Worm (Caenorhabditis elegans) whole organism, L1 larva: ENCODE data around the gene ard-1.
A peak's percentile ranks its signal among the peaks of the same experiment; 100 is the strongest.

Experiments used
- C16A3.4 ChIP-seq: fragments of 150-350 bp; optimal IDR thresholded peaks from 2 replicates; lab custom pipeline; 2014; ENCODE audit warnings: missing biosample characterization, missing genetic modification characterization
- C34B4.2 ChIP-seq: sonication (generic microtip); optimal IDR thresholded peaks from 2 replicates; lab custom pipeline; 2017; ENCODE audit warnings: mild to moderate bottlenecking, missing genetic modification characterization, missing compliant biosample characterization
- Y116A8C.19 ChIP-seq: sonication (generic microtip); optimal IDR thresholded peaks from 2 replicates; lab custom pipeline; 2016; ENCODE audit warnings: missing compliant biosample characterization, missing genetic modification characterization, borderline replicate concordance
- aha-1 ChIP-seq: fragments of 150-350 bp; optimal IDR thresholded peaks from 2 replicates; lab custom pipeline; 2014; ENCODE audit warnings: missing biosample characterization, missing genetic modification characterization
- aly-2 ChIP-seq: fragments of 150-350 bp; optimal IDR thresholded peaks from 2 replicates; lab custom pipeline; 2014; ENCODE audit warnings: missing biosample characterization, missing genetic modification characterization
- ceh-8 ChIP-seq: fragments of 200-800 bp; sonication (Bioruptor generic); optimal IDR thresholded peaks from 2 replicates; lab custom pipeline; 2018; ENCODE audit warnings: mild to moderate bottlenecking, missing genetic modification characterization, moderate library complexity, missing compliant biosample characterization
- ceh-82 ChIP-seq, 3 experiments: fragments of 150-350 bp in 1 of 3; sonication (generic microtip) in 2 of 3; optimal IDR thresholded peaks; 2 replicates each; lab custom pipeline; 2014 to 2017; ENCODE audit warnings: missing biosample characterization in 3 of 3, missing genetic modification characterization in 3 of 3
- ceh-88 ChIP-seq: fragments of 200-800 bp; sonication (Bioruptor generic); IDR thresholded peaks from 2 replicates; pipeline ENCODE4 v1.3.6; 2022; ENCODE audit warnings: missing genetic modification characterization, missing compliant biosample characterization
- ces-1 ChIP-seq: fragments of 150-350 bp; optimal IDR thresholded peaks from 2 replicates; lab custom pipeline; 2014; ENCODE audit warnings: missing biosample characterization, missing genetic modification reagents, missing genetic modification characterization
- dpl-1 ChIP-seq, 3 experiments: fragments of 150-350 bp in 2 of 3; sonication (generic microtip) in 1 of 3; optimal IDR thresholded peaks; 2 replicates each; lab custom pipeline; 2014 to 2017; ENCODE audit warnings: missing biosample characterization in 3 of 3, missing genetic modification characterization in 3 of 3, missing genetic modification reagents in 3 of 3
- dsc-1 ChIP-seq: sonication (generic microtip); optimal IDR thresholded peaks from 2 replicates; lab custom pipeline; 2016; ENCODE audit warnings: mild to moderate bottlenecking, missing genetic modification characterization, missing compliant biosample characterization
- egl-27 ChIP-seq, 2 experiments: fragments of 150-350 bp in 1 of 2; sonication (generic microtip); optimal IDR thresholded peaks; 3 replicates each; lab custom pipeline; 2017 to 2018; ENCODE audit warnings: missing biosample characterization in 2 of 2, missing genetic modification characterization in 2 of 2, missing genetic modification reagents in 2 of 2
- elt-3 ChIP-seq, 6 experiments: fragments of 150-350 bp in 1 of 6; sonication (generic microtip); optimal IDR thresholded peaks; 2 replicates each; lab custom pipeline; 2017 to 2018; ENCODE audit warnings: missing biosample characterization in 6 of 6, missing genetic modification characterization in 6 of 6, inconsistent platforms in 1 of 6
- ets-5 ChIP-seq: fragments of 200-800 bp; sonication (Bioruptor generic); IDR thresholded peaks from 2 replicates; pipeline ENCODE4 v1.3.6; 2022; ENCODE audit warnings: missing genetic modification characterization, missing compliant biosample characterization
- fkh-10 ChIP-seq: sonication (generic microtip); optimal IDR thresholded peaks from 2 replicates; lab custom pipeline; 2017; ENCODE audit warnings: missing biosample characterization, missing genetic modification reagents, missing genetic modification characterization
- fkh-4 ChIP-seq: sonication (generic microtip); optimal IDR thresholded peaks from 2 replicates; lab custom pipeline; 2016; ENCODE audit warnings: missing compliant biosample characterization, missing genetic modification characterization, borderline replicate concordance
- fkh-8 ChIP-seq: sonication (generic microtip); optimal IDR thresholded peaks from 2 replicates; lab custom pipeline; 2016; ENCODE audit warnings: mild to moderate bottlenecking, missing genetic modification characterization, missing compliant biosample characterization
- fos-1 ChIP-seq: fragments of 150-350 bp; optimal IDR thresholded peaks from 2 replicates; lab custom pipeline; 2014; ENCODE audit warnings: missing biosample characterization, missing genetic modification characterization
- hlh-17 ChIP-seq: fragments of 200-800 bp; sonication (Bioruptor generic); optimal IDR thresholded peaks from 2 replicates; lab custom pipeline; 2018; ENCODE audit warnings: missing genetic modification characterization, mild to moderate bottlenecking, missing compliant biosample characterization, moderate library complexity, borderline replicate concordance
- isw-1 ChIP-seq: fragments of 200-800 bp; sonication (Bioruptor generic); IDR thresholded peaks from 2 replicates; pipeline ENCODE4 v1.3.6; 2022; ENCODE audit warnings: missing genetic modification characterization, missing compliant biosample characterization
- jun-1 ChIP-seq: fragments of 150-350 bp; optimal IDR thresholded peaks from 2 replicates; lab custom pipeline; 2014; ENCODE audit warnings: missing biosample characterization, missing genetic modification reagents, missing genetic modification characterization
- lin-14 ChIP-seq: fragments of 200-800 bp; sonication (Bioruptor generic); optimal IDR thresholded peaks from 2 replicates; lab custom pipeline; 2018; ENCODE audit warnings: mild to moderate bottlenecking, missing genetic modification characterization, moderate library complexity, missing compliant biosample characterization
- lin-15B ChIP-seq: fragments of 150-350 bp; sonication (generic microtip); optimal IDR thresholded peaks from 3 replicates; lab custom pipeline; 2014; ENCODE audit warnings: missing biosample characterization, missing genetic modification characterization
- lin-35 ChIP-seq, 2 experiments: fragments of 150-350 bp; optimal IDR thresholded peaks; 2 replicates each; lab custom pipeline; 2014; ENCODE audit warnings: missing biosample characterization in 2 of 2, missing genetic modification characterization in 2 of 2, missing genetic modification reagents in 2 of 2
- lir-3 ChIP-seq: sonication (generic microtip); optimal IDR thresholded peaks from 2 replicates; lab custom pipeline; 2016; ENCODE audit warnings: mild to moderate bottlenecking, missing genetic modification characterization, moderate library complexity, missing compliant biosample characterization; ENCODE audit not compliant: poor library complexity
- lsy-2 ChIP-seq, 2 experiments: fragments of 150-350 bp; optimal IDR thresholded peaks; 2 replicates each; lab custom pipeline; 2014; ENCODE audit warnings: missing biosample characterization in 2 of 2, missing genetic modification characterization in 2 of 2
- mdl-1 ChIP-seq, 2 experiments: fragments of 150-350 bp; optimal IDR thresholded peaks; 2 replicates each; lab custom pipeline; 2014 to 2017; ENCODE audit warnings: missing biosample characterization in 2 of 2, missing genetic modification characterization in 2 of 2, inconsistent platforms in 1 of 2
- mep-1 ChIP-seq: fragments of 150-350 bp; optimal IDR thresholded peaks from 2 replicates; lab custom pipeline; 2014; ENCODE audit warnings: missing biosample characterization, missing genetic modification characterization
- nhr-12 ChIP-seq: sonication (generic microtip); optimal IDR thresholded peaks from 2 replicates; lab custom pipeline; 2017; ENCODE audit warnings: missing biosample characterization, missing genetic modification characterization
- nhr-19 ChIP-seq: fragments of 200-800 bp; sonication (Bioruptor generic); conservative IDR thresholded peaks from 2 replicates; pipeline ENCODE4 v1.3.6; 2022; ENCODE audit warnings: missing genetic modification characterization, missing compliant biosample characterization
- nhr-20 ChIP-seq: sonication (generic microtip); optimal IDR thresholded peaks from 2 replicates; lab custom pipeline; 2016; ENCODE audit warnings: mild to moderate bottlenecking, missing genetic modification characterization, missing compliant biosample characterization
- nhr-71 ChIP-seq: sonication (generic microtip); optimal IDR thresholded peaks from 2 replicates; lab custom pipeline; 2016; ENCODE audit warnings: mild to moderate bottlenecking, missing genetic modification characterization, moderate library complexity, missing compliant biosample characterization
- nhr-77 ChIP-seq: fragments of 150-350 bp; optimal IDR thresholded peaks from 2 replicates; lab custom pipeline; 2014; ENCODE audit warnings: missing biosample characterization, missing genetic modification characterization
- nhr-85 ChIP-seq: sonication (generic microtip); peaks from one replicate; lab custom pipeline; 2016; ENCODE audit warnings: missing genetic modification characterization, inconsistent platforms, missing compliant biosample characterization
- nhr-90 ChIP-seq: sonication (generic microtip); optimal IDR thresholded peaks from 2 replicates; lab custom pipeline; 2016; ENCODE audit warnings: mild to moderate bottlenecking, missing genetic modification characterization, missing compliant biosample characterization; ENCODE audit not compliant: poor library complexity
- pag-3 ChIP-seq: sonication (generic microtip); optimal IDR thresholded peaks from 2 replicates; lab custom pipeline; 2017; ENCODE audit warnings: missing genetic modification characterization, mild to moderate bottlenecking, missing compliant biosample characterization, antibody characterized with exemption, borderline replicate concordance; ENCODE audit not compliant: insufficient read depth
- pqm-1 ChIP-seq: sonication (generic microtip); optimal IDR thresholded peaks from 3 replicates; lab custom pipeline; 2017; ENCODE audit warnings: missing biosample characterization, missing genetic modification characterization
- skn-1 ChIP-seq: fragments of 150-350 bp; optimal IDR thresholded peaks from 2 replicates; lab custom pipeline; 2014; ENCODE audit warnings: missing biosample characterization, missing genetic modification characterization
- snpc-4 ChIP-seq: fragments of 150-350 bp; optimal IDR thresholded peaks from 2 replicates; lab custom pipeline; 2014; ENCODE audit warnings: missing biosample characterization, missing genetic modification characterization
- snu-23 ChIP-seq: sonication (generic microtip); optimal IDR thresholded peaks from 2 replicates; lab custom pipeline; 2016; ENCODE audit warnings: missing genetic modification characterization, missing compliant biosample characterization
- swsn-7 ChIP-seq: sonication (generic microtip); optimal IDR thresholded peaks from 2 replicates; lab custom pipeline; 2016; ENCODE audit warnings: missing genetic modification characterization, missing compliant biosample characterization
- tlp-1 ChIP-seq: fragments of 150-350 bp; optimal IDR thresholded peaks from 2 replicates; lab custom pipeline; 2014; ENCODE audit warnings: missing biosample characterization, missing genetic modification characterization
- unc-130 ChIP-seq: fragments of 150-350 bp; optimal IDR thresholded peaks from 2 replicates; lab custom pipeline; 2017; ENCODE audit warnings: missing biosample characterization, missing genetic modification characterization, inconsistent platforms
- unc-30 ChIP-seq: sonication (generic microtip); optimal IDR thresholded peaks from 2 replicates; lab custom pipeline; 2017; ENCODE audit warnings: missing biosample characterization, missing genetic modification characterization
- unc-86 ChIP-seq: sonication (generic microtip); optimal IDR thresholded peaks from 2 replicates; lab custom pipeline; 2016; ENCODE audit warnings: missing genetic modification characterization, missing compliant biosample characterization
- zag-1 ChIP-seq: fragments of 150-350 bp; optimal IDR thresholded peaks from 2 replicates; lab custom pipeline; 2014; ENCODE audit warnings: missing biosample characterization, missing genetic modification characterization
- ztf-11 ChIP-seq, 2 experiments: sonication (generic microtip); optimal IDR thresholded peaks; 2 replicates each; lab custom pipeline; 2016 to 2017; ENCODE audit warnings: missing genetic modification characterization in 2 of 2, missing biosample characterization in 1 of 2, missing compliant biosample characterization in 1 of 2

ard-1 gene

DNA sequence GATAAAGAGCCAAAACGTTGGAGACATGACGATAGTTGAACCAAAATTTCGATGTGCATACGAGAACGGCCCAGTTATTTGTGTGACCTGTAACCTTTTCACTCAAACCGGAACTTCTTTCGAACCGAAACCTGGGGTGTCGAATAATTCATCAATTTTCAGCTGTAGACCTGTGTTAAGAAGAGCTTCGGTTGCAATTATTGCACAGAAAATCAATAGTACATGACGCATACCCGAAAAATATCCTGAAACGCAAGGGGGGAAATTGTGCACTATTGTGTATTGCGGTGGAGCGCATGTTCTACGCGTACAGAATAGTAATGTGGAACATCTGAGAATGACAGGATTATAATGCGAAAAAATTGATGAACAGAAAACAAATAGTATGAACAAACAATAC, 21.3 kb upstream of the ard-1 start, which contains the start of gene pigk-1:
Gene pigk-1 (minus strand): TSS at position 248 of the 400 bp plus-strand sequence.
- TF ChIP-seq jun-1 (tag; lab: Kevin White, UChicago) (no peak), aha-1 (tag; lab: Kevin White, UChicago) (no peak), nhr-85 (tag; lab: Kevin White, UChicago) (no peak), hlh-17 (GFP tag; lab: Kevin White, UChicago) (no peak), aly-2 (tag; lab: Kevin White, UChicago) (peak; percentile 7), fkh-10 (no peak), egl-27 (tag; optimal IDR thresholded peaks at IDR 0.05; lab: Kevin White, UChicago) (no peak), nhr-71 (tag; lab: Kevin White, UChicago) (peak; percentile 12), fos-1 (tag; lab: Kevin White, UChicago) (peak; percentile 27), nhr-19 (GFP tag; lab: Robert Waterston, UW) (0 out of 2 replicates have a peak, but pooled peaks have one; percentile 6), lsy-2 (tag; optimal IDR thresholded peaks at IDR 0.05; lab: Kevin White, UChicago) (peak in 1 of 2 experiments; percentile 37)

DNA sequence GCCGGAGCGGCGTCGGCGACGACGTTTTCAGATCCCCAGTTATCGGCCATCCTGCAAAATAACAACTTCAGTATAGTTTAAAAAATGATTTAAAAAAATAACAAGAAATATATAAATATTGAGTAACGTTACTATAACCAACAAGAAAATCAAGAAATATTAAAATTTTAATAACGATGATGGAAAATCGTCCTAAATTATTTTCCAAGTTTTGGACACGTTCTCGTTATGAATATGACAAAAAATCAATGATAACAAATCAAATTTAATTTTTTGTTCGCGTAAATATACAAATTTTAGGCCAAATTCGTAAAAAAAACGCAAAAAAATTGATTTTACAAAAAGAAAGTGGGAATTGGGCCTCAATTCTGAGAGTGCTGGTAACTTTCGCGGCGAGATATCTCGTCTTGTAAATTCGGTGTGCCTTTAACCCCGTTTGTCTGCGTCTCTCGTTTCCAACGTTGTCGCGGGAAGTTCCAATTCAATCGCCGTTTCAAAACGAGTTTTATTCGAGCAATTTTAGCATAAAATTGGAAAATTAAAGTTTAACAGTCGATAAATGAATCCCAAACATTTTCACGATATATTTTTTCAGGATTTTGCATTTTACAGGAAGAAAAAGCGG, 20.0 kb upstream of the ard-1 start, which contains the start of gene rps-5:
Gene rps-5 (minus strand): TSS at position 51 of the 625 bp plus-strand sequence.
- peak in 1 of 6 experiments; percentile 11 for TF ChIP-seq elt-3 (tag; optimal IDR thresholded peaks at IDR 0.05; lab: Kevin White, UChicago)
- no peak for TF ChIP-seq aha-1 (tag; lab: Kevin White, UChicago)
- peak; percentile 42 for TF ChIP-seq zag-1 (tag; lab: Kevin White, UChicago)
- no peak for TF ChIP-seq unc-30 (tag; lab: Kevin White, UChicago)
- no peak for TF ChIP-seq hlh-17 (GFP tag; lab: Kevin White, UChicago)
- TF ChIP-seq nhr-19 (GFP tag; lab: Robert Waterston, UW): peak; percentile 66
- TF ChIP-seq nhr-71 (tag; lab: Kevin White, UChicago): peak; percentile 80
- TF ChIP-seq lin-15B (tag; lab: Kevin White, UChicago): peak; percentile 25
- peak; percentile 61 for TF ChIP-seq swsn-7 (tag; lab: Kevin White, UChicago)
- TF ChIP-seq C34B4.2 (tag; lab: Kevin White, UChicago): no peak
- TF ChIP-seq aly-2 (tag; lab: Kevin White, UChicago): no peak
- TF ChIP-seq lir-3 (tag; lab: Kevin White, UChicago): no peak
- TF ChIP-seq C16A3.4: peak; percentile 68
- TF ChIP-seq nhr-90 (tag; lab: Kevin White, UChicago): peak; percentile 35
- TF ChIP-seq isw-1: peak; percentile 58
- TF ChIP-seq ces-1 (GFP tag; lab: Kevin White, UChicago): no peak
- peak; percentile 78 to 85 (median 84) for TF ChIP-seq dpl-1 (GFP tag; optimal IDR thresholded peaks at IDR 0.05; lab: Kevin White, UChicago)
- TF ChIP-seq mdl-1 (tag; optimal IDR thresholded peaks at IDR 0.05; lab: Kevin White, UChicago): peak in 1 of 2 experiments; percentile 50
- TF ChIP-seq lin-14 (GFP tag; lab: Kevin White, UChicago): peak; percentile 65
- TF ChIP-seq ets-5 (GFP tag; lab: Robert Waterston, UW): no peak
- peak; percentile 37 for TF ChIP-seq dsc-1
- no peak for TF ChIP-seq ceh-8 (GFP tag; lab: Kevin White, UChicago)
- no peak for TF ChIP-seq fkh-10
- TF ChIP-seq pqm-1: no peak
- no peak for TF ChIP-seq tlp-1 (tag; lab: Kevin White, UChicago)
- peak; percentile 22 for TF ChIP-seq unc-86 (tag; lab: Kevin White, UChicago)
- TF ChIP-seq egl-27 (tag; optimal IDR thresholded peaks at IDR 0.05; lab: Kevin White, UChicago): no peak
- TF ChIP-seq pag-3 (tag; lab: Kevin White, UChicago): no peak
- TF ChIP-seq snpc-4 (tag; lab: Kevin White, UChicago): peak; percentile 35
- peak; percentile 80 for TF ChIP-seq nhr-85 (tag; lab: Kevin White, UChicago)
- peak; percentile 44 for TF ChIP-seq skn-1 (tag; lab: Kevin White, UChicago)
- TF ChIP-seq nhr-20 (tag; lab: Kevin White, UChicago): peak; percentile 59
- peak; percentile 80 to 92 for TF ChIP-seq lin-35 (GFP tag; optimal IDR thresholded peaks at IDR 0.05; lab: Kevin White, UChicago)
- peak; percentile 44 to 71 (median 59) for TF ChIP-seq ceh-82 (tag; optimal IDR thresholded peaks at IDR 0.05; lab: Kevin White, UChicago)
- TF ChIP-seq fkh-4 (tag; lab: Kevin White, UChicago): no peak
- TF ChIP-seq snu-23 (GFP tag; lab: Kevin White, UChicago): peak; percentile 80
- peak; percentile 21 for TF ChIP-seq fkh-8 (tag; lab: Kevin White, UChicago)
- no peak for TF ChIP-seq ceh-88 (GFP tag; lab: Robert Waterston, UW)
- no peak for TF ChIP-seq nhr-12 (tag; lab: Kevin White, UChicago)
- peak; percentile 36 for TF ChIP-seq nhr-77 (tag; lab: Kevin White, UChicago)
- no peak for TF ChIP-seq ztf-11 (tag; optimal IDR thresholded peaks at IDR 0.05; lab: Kevin White, UChicago)
- peak; percentile 64 for TF ChIP-seq mep-1 (tag; lab: Kevin White, UChicago)
- peak; percentile 34 for TF ChIP-seq unc-130 (tag; lab: Kevin White, UChicago)
- TF ChIP-seq Y116A8C.19 (tag; lab: Kevin White, UChicago): no peak
